Fruit fly (Drosophila melanogaster) Kc167 (cell line): ENCODE data around the gene CG9926.

Experiments
- Myc ChIP-seq: fragments of >200 bp; optimal IDR thresholded peaks from 2 replicates; lab custom pipeline; 2017; ENCODE audit warnings: missing external identifiers
- Sin3A ChIP-seq: fragments of >200 bp; optimal IDR thresholded peaks from 2 replicates; lab custom pipeline; 2018; ENCODE audit warnings: missing external identifiers
- h ChIP-seq: fragments of >200 bp; optimal IDR thresholded peaks from 3 replicates; lab custom pipeline; 2018; ENCODE audit warnings: missing external identifiers
- insv ChIP-seq: fragments of >200 bp; optimal IDR thresholded peaks from 3 replicates; lab custom pipeline; 2018; ENCODE audit warnings: missing external identifiers
- psq ChIP-seq: fragments of >200 bp; optimal IDR thresholded peaks from 2 replicates; lab custom pipeline; 2017; ENCODE audit warnings: missing external identifiers
- ttk ChIP-seq: sonication (Bioruptor generic); optimal IDR thresholded peaks from 2 replicates; lab custom pipeline; 2017; ENCODE audit warnings: missing external identifiers

The CG9926 gene

DNA sequence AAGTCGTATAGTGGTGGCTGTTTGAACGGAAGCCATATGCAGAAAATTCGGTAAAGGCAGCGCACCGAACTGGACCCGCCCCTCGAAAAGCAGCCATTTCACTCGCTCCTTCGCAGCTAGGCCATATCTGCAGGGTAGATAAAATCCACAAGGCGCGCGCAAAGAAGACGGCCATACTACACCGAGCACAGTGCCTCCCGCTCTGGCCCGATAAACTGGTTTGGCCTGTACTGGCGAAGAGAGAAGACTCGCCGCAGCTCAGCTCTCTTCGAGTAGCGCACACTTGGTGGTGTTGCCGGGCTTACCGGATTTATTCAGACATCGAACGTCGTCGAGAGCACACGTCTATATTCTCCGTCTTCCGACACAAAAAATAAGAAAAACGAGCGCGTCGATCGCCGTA lies 49.4 kb downstream of the CG9926 start, which contains the start of gene ems:
Gene ems, plus strand, starts transcription at position 311 of the 403 bp plus-strand sequence.
- TF ChIP-seq ttk (lab: Kevin White, UChicago), result no peak
- TF ChIP-seq insv (lab: Kevin White, UChicago), result no peak
- no peak for TF ChIP-seq Myc (lab: Kevin White, UChicago)
- no peak for TF ChIP-seq h (lab: Kevin White, UChicago)
- no peak for TF ChIP-seq psq (lab: Kevin White, UChicago)
- no peak for TF ChIP-seq Sin3A

DNA sequence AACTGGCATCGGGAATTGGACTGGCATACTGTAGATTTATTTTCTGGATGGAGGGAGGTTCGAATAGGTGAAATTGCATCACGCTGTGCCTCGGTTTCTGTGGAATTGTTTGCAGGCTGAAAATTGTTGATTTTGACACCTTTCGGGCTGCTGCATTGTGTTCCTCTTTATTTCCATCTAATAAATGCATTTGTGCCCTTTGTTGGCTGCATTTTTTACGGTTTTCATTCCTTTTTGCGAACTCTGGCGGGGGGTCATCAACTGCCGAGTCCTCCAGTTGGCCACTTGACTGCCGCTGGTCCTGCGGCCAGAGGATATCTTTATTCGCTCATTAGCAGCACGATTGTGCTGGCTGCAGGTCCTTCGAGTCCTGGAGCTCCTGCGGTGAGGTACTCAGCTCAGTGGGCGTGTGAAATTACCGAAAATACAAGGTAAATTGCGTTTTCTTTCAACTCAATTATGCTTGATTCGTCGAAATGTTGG lies 51.2 kb downstream of the CG9926 start:
- TF ChIP-seq h (lab: Kevin White, UChicago) (no peak), insv (lab: Kevin White, UChicago) (no peak)
